Fruit fly (Drosophila melanogaster) whole organism, pupa: ENCODE measurements around the gene CG31115.

Experiments used
- CG10348 ChIP-seq: fragments of 200-800 bp; sonication (Bioruptor generic); IDR thresholded peaks from 2 replicates; pipeline ENCODE4 v1.3.6; 2022; ENCODE audit warnings: missing biosample characterization, missing genetic modification characterization
- CG12605 ChIP-seq: fragments of 200-800 bp; sonication (Bioruptor generic); IDR thresholded peaks from 2 replicates; pipeline ENCODE4 v1.3.6; 2022; ENCODE audit warnings: missing biosample characterization, missing genetic modification characterization
- CG13204 ChIP-seq: fragments of 200-800 bp; sonication (Bioruptor generic); optimal IDR thresholded peaks from 2 replicates; lab custom pipeline; 2018; ENCODE audit warnings: missing biosample characterization, mild to moderate bottlenecking, missing genetic modification characterization, moderate library complexity
- CG14655 ChIP-seq: fragments of 200-800 bp; sonication (Bioruptor generic); optimal IDR thresholded peaks from 3 replicates; lab custom pipeline; 2017; ENCODE audit warnings: mild to moderate bottlenecking, missing biosample characterization, missing genetic modification reagents, missing genetic modification characterization
- CG15710 ChIP-seq: fragments of 200-800 bp; sonication (Bioruptor generic); optimal IDR thresholded peaks from 2 replicates; lab custom pipeline; 2018; ENCODE audit warnings: missing biosample characterization, mild to moderate bottlenecking, missing genetic modification characterization, moderate library complexity
- CG17806 ChIP-seq: fragments of 200-800 bp; sonication (Bioruptor generic); optimal IDR thresholded peaks from 2 replicates; lab custom pipeline; 2018; ENCODE audit warnings: missing biosample characterization, mild to moderate bottlenecking, missing genetic modification characterization, moderate library complexity
- CG32121 ChIP-seq: fragments of 200-800 bp; sonication (Bioruptor generic); IDR thresholded peaks from 2 replicates; pipeline ENCODE4 v1.3.6; 2022; ENCODE audit warnings: missing biosample characterization, missing genetic modification characterization
- CG34367 ChIP-seq: fragments of 200-800 bp; sonication (Bioruptor generic); optimal IDR thresholded peaks from 2 replicates; lab custom pipeline; 2018; ENCODE audit warnings: missing biosample characterization, mild to moderate bottlenecking, missing genetic modification characterization
- CG4496 ChIP-seq: fragments of 200-800 bp; sonication (Bioruptor generic); IDR thresholded peaks from 3 replicates; pipeline ENCODE4 v1.3.6; 2022; ENCODE audit warnings: missing biosample characterization, missing genetic modification characterization
- CG8159 ChIP-seq: fragments of 200-800 bp; sonication (Bioruptor generic); optimal IDR thresholded peaks from 3 replicates; lab custom pipeline; 2018; ENCODE audit warnings: missing biosample characterization, mild to moderate bottlenecking, missing genetic modification characterization, moderate library complexity
- CG8301 ChIP-seq: fragments of 200-800 bp; sonication (Bioruptor generic); optimal IDR thresholded peaks from 2 replicates; lab custom pipeline; 2018; ENCODE audit warnings: missing biosample characterization, mild to moderate bottlenecking, missing genetic modification characterization
- CG9948 ChIP-seq: fragments of 200-800 bp; sonication (Bioruptor generic); optimal IDR thresholded peaks from 2 replicates; lab custom pipeline; 2018; ENCODE audit warnings: missing biosample characterization, mild to moderate bottlenecking, missing genetic modification characterization, moderate library complexity
- D1 ChIP-seq: fragments of 200-800 bp; sonication (Bioruptor generic); optimal IDR thresholded peaks from 2 replicates; lab custom pipeline; 2018; ENCODE audit warnings: missing biosample characterization, mild to moderate bottlenecking, missing genetic modification characterization, moderate library complexity
- EcR ChIP-seq: fragments of 200-800 bp; sonication (Bioruptor generic); optimal IDR thresholded peaks from 3 replicates; lab custom pipeline; 2019; ENCODE audit warnings: missing biosample characterization, missing genetic modification characterization, mild to moderate bottlenecking, moderate library complexity, missing genetic modification reagents
- Ets98B ChIP-seq: fragments of 200-800 bp; sonication (Bioruptor generic); IDR thresholded peaks from 2 replicates; pipeline ENCODE4 v1.3.6; 2022; ENCODE audit warnings: missing biosample characterization, missing genetic modification characterization
- Pif1A ChIP-seq: fragments of 200-800 bp; sonication (Bioruptor generic); optimal IDR thresholded peaks from 3 replicates; lab custom pipeline; 2016; ENCODE audit warnings: missing biosample characterization, missing genetic modification characterization
- Pif1B ChIP-seq: fragments of 200-800 bp; sonication (Bioruptor generic); optimal IDR thresholded peaks from 3 replicates; lab custom pipeline; 2016; ENCODE audit warnings: missing biosample characterization, missing genetic modification characterization
- Snoo ChIP-seq: fragments of 200-800 bp; sonication (Bioruptor generic); optimal IDR thresholded peaks from 3 replicates; lab custom pipeline; 2017; ENCODE audit warnings: missing biosample characterization, mild to moderate bottlenecking, missing genetic modification characterization, inconsistent platforms
- fd96Ca ChIP-seq: fragments of 200-800 bp; sonication (Bioruptor generic); IDR thresholded peaks from 3 replicates; pipeline ENCODE4 v1.3.6; 2022; ENCODE audit warnings: missing biosample characterization, missing genetic modification characterization
- gl ChIP-seq: fragments of 200-800 bp; sonication (Bioruptor generic); optimal IDR thresholded peaks from 2 replicates; lab custom pipeline; 2018; ENCODE audit warnings: missing biosample characterization, mild to moderate bottlenecking, missing genetic modification characterization
- rn ChIP-seq: fragments of 200-800 bp; sonication (Bioruptor generic); IDR thresholded peaks from 2 replicates; pipeline ENCODE4 v1.3.6; 2022; ENCODE audit warnings: missing biosample characterization, missing genetic modification characterization

The CG31115 gene

DNA sequence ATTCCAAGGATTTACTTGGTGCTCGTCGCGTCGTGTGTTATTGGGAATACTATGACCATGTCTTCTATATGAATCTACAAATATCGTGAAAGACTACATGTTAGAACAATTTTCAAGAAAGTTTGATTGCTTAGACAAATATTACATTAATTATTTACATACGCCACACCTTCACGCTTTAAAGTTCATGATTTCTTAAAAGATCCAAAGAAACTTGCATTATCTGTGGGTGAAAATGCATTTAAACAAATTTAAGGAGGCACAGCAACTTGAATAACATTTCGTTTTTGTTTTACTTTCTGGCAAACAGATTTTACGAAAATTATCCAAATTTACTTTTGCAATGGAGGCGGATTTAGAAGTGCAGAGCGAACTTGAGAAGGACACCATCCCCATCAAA lies at the start of gene CG31115:
CG31115 (plus strand) TSS at position 301 of the 400 bp plus-strand sequence.
- no peak for TF ChIP-seq CG34367 (tag; lab: Kevin White, UChicago)
- no peak for TF ChIP-seq Ets98B (GFP tag; lab: Robert Waterston, UW)
- TF ChIP-seq CG8159 (tag; lab: Kevin White, UChicago), result no peak
- no peak for TF ChIP-seq Snoo (tag; lab: Kevin White, UChicago)
- no peak for TF ChIP-seq CG14655
- no peak for TF ChIP-seq Pif1A (GFP tag; lab: Kevin White, UChicago)

DNA sequence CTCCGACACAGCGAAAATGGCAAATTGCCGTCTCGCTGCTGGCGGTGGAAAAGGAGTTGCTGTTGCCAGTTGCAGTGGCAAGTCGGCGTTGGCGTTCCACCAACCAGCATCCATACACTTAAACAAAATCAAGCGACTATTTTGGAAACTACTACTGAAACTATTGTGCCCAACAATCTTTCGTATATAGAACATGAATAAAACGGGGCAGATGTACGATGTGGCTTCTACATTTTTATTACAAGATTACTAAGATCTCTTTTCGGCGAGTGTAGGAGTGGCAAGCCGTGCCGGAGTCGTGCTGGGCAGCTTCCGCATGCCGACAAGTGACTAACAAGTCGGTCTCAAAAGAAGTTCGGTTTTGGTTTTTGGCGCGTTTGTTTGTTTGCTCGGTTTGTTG lies 40.2 kb upstream of the CG31115 start:
- TF ChIP-seq EcR (GFP tag; lab: Kevin White, UChicago) (no peak), CG17806 (tag; lab: Kevin White, UChicago) (peak; percentile 39), Snoo (tag; lab: Kevin White, UChicago) (peak; percentile 46), CG13204 (no peak), CG4496 (peak; percentile 91), CG8301 (tag; lab: Kevin White, UChicago) (peak; percentile 88), Pif1B (GFP tag; lab: Kevin White, UChicago) (peak; percentile 65), CG15710 (peak; percentile 1), Pif1A (GFP tag; lab: Kevin White, UChicago) (peak; percentile 46), CG12605 (GFP tag; lab: Robert Waterston, UW) (0 out of 2 replicates have a peak, but pooled peaks have one; percentile 19), CG8159 (tag; lab: Kevin White, UChicago) (peak; percentile 25), gl (tag; lab: Kevin White, UChicago) (no peak), CG10348 (GFP tag; lab: Robert Waterston, UW) (peak; percentile 63), CG34367 (tag; lab: Kevin White, UChicago) (no peak), rn (GFP tag; lab: Robert Waterston, UW) (peak; percentile 75), Ets98B (GFP tag; lab: Robert Waterston, UW) (peak; percentile 94), CG9948 (tag; lab: Kevin White, UChicago) (no peak), fd96Ca (GFP tag; lab: Robert Waterston, UW) (peak; percentile 94), CG14655 (peak; percentile 79), D1 (tag; lab: Kevin White, UChicago) (no peak), CG32121 (GFP tag; lab: Robert Waterston, UW) (peak; percentile 93)

DNA sequence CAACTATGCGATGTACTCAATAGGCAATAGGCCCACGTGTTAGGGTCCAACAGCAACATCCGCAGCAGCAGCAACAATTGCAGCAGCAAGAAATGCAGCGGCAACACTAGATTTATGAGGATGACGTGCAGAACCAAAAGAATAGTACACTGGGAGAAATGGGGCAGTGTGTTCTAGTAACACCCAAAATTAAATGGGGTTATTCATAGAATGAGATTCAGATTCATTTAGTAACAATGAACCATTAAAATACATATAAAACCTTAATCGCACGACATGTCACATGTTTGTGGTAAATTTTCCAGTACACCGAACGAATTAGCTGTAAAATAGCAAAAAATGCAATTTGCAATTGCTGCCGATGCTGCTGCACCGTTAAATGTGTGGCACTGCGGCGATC lies 39.5 kb upstream of the CG31115 start:
- TF ChIP-seq CG17806 (tag; lab: Kevin White, UChicago) (no peak), CG14655 (peak; percentile 53), CG8301 (tag; lab: Kevin White, UChicago) (peak; percentile 55), D1 (tag; lab: Kevin White, UChicago) (no peak)

DNA sequence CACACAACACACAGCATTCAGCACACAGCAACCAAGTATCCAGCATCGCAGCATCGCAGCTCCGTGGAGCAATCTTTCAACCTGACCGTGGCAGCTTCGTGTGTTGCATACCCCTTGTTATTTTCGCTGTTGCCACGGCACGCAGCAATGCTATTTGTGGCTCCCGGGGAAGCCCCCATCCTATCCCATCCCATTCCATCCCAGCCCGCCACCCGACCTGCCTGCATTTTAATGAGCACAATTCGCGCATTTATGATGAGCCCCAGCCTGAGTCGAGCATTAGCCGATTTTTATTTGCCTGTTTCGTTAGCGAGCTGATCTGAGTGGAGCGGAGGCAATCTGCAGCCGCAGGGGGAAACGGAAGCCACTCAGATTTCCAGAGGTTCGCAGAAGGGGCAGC lies 37.2 kb upstream of the CG31115 start:
- no peak for TF ChIP-seq D1 (tag; lab: Kevin White, UChicago)
- TF ChIP-seq Pif1A (GFP tag; lab: Kevin White, UChicago), result no peak
- no peak for TF ChIP-seq CG4496
- no peak for TF ChIP-seq CG14655
- no peak for TF ChIP-seq gl (tag; lab: Kevin White, UChicago)
- TF ChIP-seq Pif1B (GFP tag; lab: Kevin White, UChicago), result no peak
- no peak for TF ChIP-seq CG12605 (GFP tag; lab: Robert Waterston, UW)
- TF ChIP-seq fd96Ca (GFP tag; lab: Robert Waterston, UW), result no peak
- TF ChIP-seq CG15710, result no peak
- no peak for TF ChIP-seq CG8159 (tag; lab: Kevin White, UChicago)
- no peak for TF ChIP-seq Ets98B (GFP tag; lab: Robert Waterston, UW)
- no peak for TF ChIP-seq CG8301 (tag; lab: Kevin White, UChicago)
- no peak for TF ChIP-seq CG10348 (GFP tag; lab: Robert Waterston, UW)
- no peak for TF ChIP-seq rn (GFP tag; lab: Robert Waterston, UW)
- TF ChIP-seq Snoo (tag; lab: Kevin White, UChicago), result no peak
- TF ChIP-seq CG17806 (tag; lab: Kevin White, UChicago), result no peak
- no peak for TF ChIP-seq CG13204
- no peak for TF ChIP-seq CG34367 (tag; lab: Kevin White, UChicago)
- TF ChIP-seq CG32121 (GFP tag; lab: Robert Waterston, UW), result no peak
- no peak for TF ChIP-seq CG9948 (tag; lab: Kevin White, UChicago)

- no peak for TF ChIP-seq Snoo (tag; lab: Kevin White, UChicago)
- TF ChIP-seq gl (tag; lab: Kevin White, UChicago), result no peak
- TF ChIP-seq CG17806 (tag; lab: Kevin White, UChicago), result no peak
- TF ChIP-seq D1 (tag; lab: Kevin White, UChicago), result no peak
- TF ChIP-seq CG9948 (tag; lab: Kevin White, UChicago), result no peak
- no peak for TF ChIP-seq CG34367 (tag; lab: Kevin White, UChicago)
- TF ChIP-seq CG13204, result no peak
- no peak for TF ChIP-seq EcR (GFP tag; lab: Kevin White, UChicago)
- TF ChIP-seq CG12605 (GFP tag; lab: Robert Waterston, UW), result no peak
- TF ChIP-seq CG14655, result no peak
- TF ChIP-seq CG8301 (tag; lab: Kevin White, UChicago), result no peak
- no peak for TF ChIP-seq Pif1B (GFP tag; lab: Kevin White, UChicago)
Observed at dm6 chr3R:25002257-25002656, 34.5 kb upstream of the CG31115 start.

DNA sequence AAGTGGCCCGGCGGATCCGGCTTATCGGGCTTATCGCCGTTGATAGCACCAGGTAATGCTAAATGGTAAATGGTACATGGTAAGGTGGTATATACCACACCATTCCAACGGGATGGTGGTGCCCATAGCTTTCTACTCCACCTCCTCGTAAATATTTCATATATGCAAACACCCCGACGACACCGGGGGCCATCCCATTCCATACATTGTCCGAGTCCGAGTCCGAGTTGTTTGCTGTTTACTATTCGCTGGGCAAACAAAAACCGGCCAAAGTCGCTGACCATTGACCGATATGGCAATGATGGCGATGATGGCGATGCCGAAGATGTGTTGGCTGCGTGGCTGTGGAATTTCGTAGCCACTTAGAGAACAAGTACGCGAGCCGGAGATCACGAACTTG lies 32.7 kb upstream of the CG31115 start:
- 0 out of 3 replicates have a peak, but pooled peaks have one; percentile 22 for TF ChIP-seq CG4496
- TF ChIP-seq CG32121 (GFP tag; lab: Robert Waterston, UW), result no peak
